Worm (Caenorhabditis elegans) whole organism, L3 larva: ENCODE data around the gene C36B7.5.
A peak's percentile ranks its signal among the peaks of the same experiment; 100 is the strongest.

Experiments
- ZK546.5 ChIP-seq: sonication (generic microtip); optimal IDR thresholded peaks from 2 replicates; lab custom pipeline; 2017; ENCODE audit warnings: missing biosample characterization, missing genetic modification characterization
- ama-1 ChIP-seq: fragments of 150-350 bp; optimal IDR thresholded peaks from 2 replicates; lab custom pipeline; 2018
- ceh-28 ChIP-seq: fragments of 150-350 bp; optimal IDR thresholded peaks from 2 replicates; lab custom pipeline; 2014; ENCODE audit warnings: missing biosample characterization, missing genetic modification reagents, missing genetic modification characterization
- ceh-82 ChIP-seq: fragments of 150-350 bp; optimal IDR thresholded peaks from 2 replicates; lab custom pipeline; 2014; ENCODE audit warnings: missing biosample characterization, missing genetic modification characterization
- ceh-9 ChIP-seq: sonication (generic microtip); optimal IDR thresholded peaks from 2 replicates; lab custom pipeline; 2018; ENCODE audit warnings: missing biosample characterization, missing genetic modification characterization
- egl-27 ChIP-seq: sonication (generic microtip); optimal IDR thresholded peaks from 4 replicates; lab custom pipeline; 2017; ENCODE audit warnings: missing biosample characterization, missing genetic modification reagents, missing genetic modification characterization
- egl-5 ChIP-seq: fragments of 150-350 bp; optimal IDR thresholded peaks from 2 replicates; lab custom pipeline; 2017; ENCODE audit warnings: missing biosample characterization, missing genetic modification reagents, missing genetic modification characterization, inconsistent platforms
- elt-1 ChIP-seq: fragments of 150-350 bp; optimal IDR thresholded peaks from 2 replicates; lab custom pipeline; 2014; ENCODE audit warnings: missing biosample characterization, missing genetic modification characterization
- elt-2 ChIP-seq: sonication (generic microtip); optimal IDR thresholded peaks from 2 replicates; lab custom pipeline; 2016; ENCODE audit warnings: missing genetic modification reagents, mild to moderate bottlenecking, missing genetic modification characterization, missing compliant biosample characterization
- eor-1 ChIP-seq, 2 experiments: fragments of 150-350 bp; optimal IDR thresholded peaks; 2 replicates each; lab custom pipeline; 2014 to 2018; ENCODE audit warnings: missing biosample characterization in 2 of 2, missing genetic modification characterization in 2 of 2
- fkh-10 ChIP-seq: sonication (generic microtip); optimal IDR thresholded peaks from 2 replicates; lab custom pipeline; 2017; ENCODE audit warnings: missing biosample characterization, missing genetic modification reagents, missing genetic modification characterization
- fkh-2 ChIP-seq: fragments of 150-350 bp; optimal IDR thresholded peaks from 2 replicates; lab custom pipeline; 2014; ENCODE audit warnings: missing biosample characterization, missing genetic modification reagents, missing genetic modification characterization
- hmg-11 ChIP-seq: sonication (generic microtip); optimal IDR thresholded peaks from 2 replicates; lab custom pipeline; 2016; ENCODE audit warnings: missing genetic modification characterization, missing compliant biosample characterization
- lin-39 ChIP-seq: fragments of 150-350 bp; optimal IDR thresholded peaks from 2 replicates; lab custom pipeline; 2018; ENCODE audit warnings: missing biosample characterization, missing genetic modification reagents, missing genetic modification characterization
- lsy-12 ChIP-seq: sonication (generic microtip); optimal IDR thresholded peaks from 2 replicates; lab custom pipeline; 2016; ENCODE audit warnings: mild to moderate bottlenecking, missing genetic modification characterization, missing compliant biosample characterization
- mml-1 ChIP-seq: fragments of 150-350 bp; sonication (generic microtip); optimal IDR thresholded peaks from 3 replicates; lab custom pipeline; 2014; ENCODE audit warnings: missing biosample characterization, missing genetic modification characterization
- nfya-1 ChIP-seq: sonication (generic microtip); optimal IDR thresholded peaks from 2 replicates; lab custom pipeline; 2017; ENCODE audit warnings: missing genetic modification characterization, mild to moderate bottlenecking, missing compliant biosample characterization, antibody characterized with exemption, moderate library complexity; ENCODE audit not compliant: insufficient read depth
- nhr-11 ChIP-seq: fragments of 150-350 bp; optimal IDR thresholded peaks from 2 replicates; lab custom pipeline; 2014; ENCODE audit warnings: missing biosample characterization, missing genetic modification characterization
- nhr-12 ChIP-seq: fragments of 150-350 bp; optimal IDR thresholded peaks from 2 replicates; lab custom pipeline; 2014; ENCODE audit warnings: missing biosample characterization, missing genetic modification characterization
- nhr-237 ChIP-seq: fragments of 150-350 bp; optimal IDR thresholded peaks from 2 replicates; lab custom pipeline; 2014; ENCODE audit warnings: missing biosample characterization, missing genetic modification characterization
- nhr-25 ChIP-seq: sonication (generic microtip); optimal IDR thresholded peaks from 2 replicates; lab custom pipeline; 2017; ENCODE audit warnings: missing biosample characterization, missing genetic modification characterization
- nhr-28 ChIP-seq: fragments of 150-350 bp; optimal IDR thresholded peaks from 2 replicates; lab custom pipeline; 2014; ENCODE audit warnings: missing biosample characterization, missing genetic modification characterization
- nhr-76 ChIP-seq: fragments of 150-350 bp; sonication (generic microtip); optimal IDR thresholded peaks from 5 replicates; lab custom pipeline; 2014; ENCODE audit warnings: missing biosample characterization, missing genetic modification characterization
- pqm-1 ChIP-seq: fragments of 150-350 bp; optimal IDR thresholded peaks from 2 replicates; lab custom pipeline; 2017; ENCODE audit warnings: missing biosample characterization, missing genetic modification characterization, inconsistent platforms
- sea-2 ChIP-seq: fragments of 150-350 bp; sonication (generic microtip); optimal IDR thresholded peaks from 4 replicates; lab custom pipeline; 2014; ENCODE audit warnings: missing biosample characterization, missing genetic modification reagents, missing genetic modification characterization
- skn-1 ChIP-seq: fragments of 150-350 bp; optimal IDR thresholded peaks from 2 replicates; lab custom pipeline; 2014; ENCODE audit warnings: missing biosample characterization, missing genetic modification characterization
- snpc-4 ChIP-seq: fragments of 150-350 bp; optimal IDR thresholded peaks from 2 replicates; lab custom pipeline; 2014; ENCODE audit warnings: missing biosample characterization, missing genetic modification characterization
- unc-39 ChIP-seq: sonication (generic microtip); optimal IDR thresholded peaks from 4 replicates; lab custom pipeline; 2017; ENCODE audit warnings: missing biosample characterization, missing genetic modification characterization
- unc-62 ChIP-seq: fragments of 150-350 bp; sonication (generic microtip); optimal IDR thresholded peaks from 4 replicates; lab custom pipeline; 2014; ENCODE audit warnings: missing biosample characterization, missing genetic modification reagents, missing genetic modification characterization
- zag-1 ChIP-seq: fragments of 150-350 bp; optimal IDR thresholded peaks from 2 replicates; lab custom pipeline; 2014; ENCODE audit warnings: missing biosample characterization, missing genetic modification characterization
- ztf-11 ChIP-seq: fragments of 150-350 bp; optimal IDR thresholded peaks from 2 replicates; lab custom pipeline; 2014; ENCODE audit warnings: missing biosample characterization, missing genetic modification characterization
- ztf-4 ChIP-seq: fragments of 150-350 bp; optimal IDR thresholded peaks from 2 replicates; lab custom pipeline; 2014; ENCODE audit warnings: missing biosample characterization, missing genetic modification characterization

The C36B7.5 gene

DNA sequence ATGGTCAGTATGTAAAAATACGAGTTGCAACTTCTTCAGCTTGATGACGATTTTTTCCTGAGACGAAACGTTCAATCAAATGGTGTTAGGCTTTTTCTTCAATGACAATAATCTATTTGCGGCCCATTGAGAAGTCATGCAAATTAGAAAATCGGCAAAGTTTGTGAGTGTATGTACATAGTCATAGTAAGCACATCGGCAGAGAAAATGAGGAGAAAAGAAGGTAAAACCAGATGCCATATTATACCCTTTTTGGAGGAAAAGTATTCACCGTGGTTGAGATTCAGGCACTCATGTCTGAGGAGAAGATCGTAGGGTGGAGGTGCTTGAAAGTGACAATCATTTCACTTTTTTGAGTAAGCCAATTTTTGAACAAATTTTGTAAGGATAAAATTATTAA lies at the start of gene C36B7.5:
C36B7.5 (minus strand) TSS at position 101 of the 400 bp plus-strand sequence.
- no peak for TF ChIP-seq ceh-82
- no peak for TF ChIP-seq nhr-11 (tag; lab: Kevin White, UChicago)
- no peak for TF ChIP-seq ceh-28 (tag; lab: Kevin White, UChicago)
- no peak for TF ChIP-seq nfya-1 (tag; lab: Kevin White, UChicago)
- no peak for TF ChIP-seq elt-1 (tag; lab: Kevin White, UChicago)
- TF ChIP-seq egl-5, result no peak
- TF ChIP-seq unc-39 (tag; lab: Kevin White, UChicago), result no peak
- TF ChIP-seq zag-1, result no peak
- no peak for TF ChIP-seq nhr-12 (tag; lab: Kevin White, UChicago)
- TF ChIP-seq nhr-76 (tag; lab: Kevin White, UChicago), result no peak
- TF ChIP-seq skn-1 (tag; lab: Kevin White, UChicago), result no peak
- TF ChIP-seq lin-39 (tag; lab: Kevin White, UChicago), result no peak
- TF ChIP-seq ztf-4, result no peak
- no peak for TF ChIP-seq mml-1 (tag; lab: Kevin White, UChicago)

DNA sequence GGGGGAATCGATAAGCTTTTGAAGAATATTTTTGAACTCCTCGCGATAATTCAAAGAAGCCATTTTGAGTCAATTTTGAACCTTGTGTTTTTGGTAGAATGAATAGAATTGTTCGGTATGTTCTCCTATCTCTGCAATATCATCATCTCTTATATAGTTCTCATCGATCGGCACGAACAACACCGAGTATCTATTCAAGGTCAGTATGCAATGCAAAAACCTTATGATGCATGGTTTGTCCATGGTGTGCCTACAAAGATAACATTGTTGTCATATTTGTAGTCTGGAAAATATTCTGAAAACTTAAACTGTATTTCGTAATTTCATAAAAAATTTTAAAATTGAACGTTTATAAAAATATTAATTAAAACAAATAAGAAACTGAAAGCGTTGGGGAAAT lies 47.3 kb upstream of the C36B7.5 start, which contains the start of gene alh-10:
alh-10 (minus strand) TSS at position 127 of the 400 bp plus-strand sequence.
- TF ChIP-seq pqm-1 (tag; lab: Kevin White, UChicago), result peak; percentile 22
- no peak for TF ChIP-seq fkh-2 (tag; lab: Kevin White, UChicago)
- peak; percentile 62 for TF ChIP-seq nhr-25 (tag; lab: Kevin White, UChicago)
- TF ChIP-seq, all 47 proteins: peak for 2

DNA sequence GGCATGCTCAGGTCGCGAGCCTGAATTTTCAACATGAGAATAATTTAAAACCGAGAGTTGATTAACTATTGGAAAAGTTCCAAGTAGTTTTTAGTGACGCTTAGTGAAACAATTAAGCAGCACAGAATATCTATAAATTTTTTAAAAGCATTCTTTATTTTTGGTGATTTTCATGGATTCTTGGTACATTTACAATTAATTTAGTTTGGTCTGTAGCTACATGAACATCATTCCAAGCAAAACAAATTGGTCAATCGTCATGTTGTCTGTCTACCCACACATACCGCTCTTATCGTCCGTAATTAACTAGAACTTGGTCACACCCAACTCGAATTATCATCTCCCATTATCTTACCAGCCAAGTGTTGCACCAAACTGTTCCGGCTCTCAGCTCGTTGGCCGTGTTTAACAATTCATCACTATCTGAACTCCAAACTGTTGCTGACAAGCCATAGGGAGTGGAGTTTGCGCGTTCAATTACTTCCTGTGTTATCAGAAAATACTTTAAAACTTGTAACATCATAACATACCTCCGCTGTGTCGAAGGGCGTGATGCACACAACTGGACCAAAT lies 44.5 kb upstream of the C36B7.5 start:
- TF ChIP-seq fkh-10 (GFP tag; lab: Kevin White, UChicago) (no peak), ama-1 (no peak), elt-2 (peak; percentile 16)

DNA sequence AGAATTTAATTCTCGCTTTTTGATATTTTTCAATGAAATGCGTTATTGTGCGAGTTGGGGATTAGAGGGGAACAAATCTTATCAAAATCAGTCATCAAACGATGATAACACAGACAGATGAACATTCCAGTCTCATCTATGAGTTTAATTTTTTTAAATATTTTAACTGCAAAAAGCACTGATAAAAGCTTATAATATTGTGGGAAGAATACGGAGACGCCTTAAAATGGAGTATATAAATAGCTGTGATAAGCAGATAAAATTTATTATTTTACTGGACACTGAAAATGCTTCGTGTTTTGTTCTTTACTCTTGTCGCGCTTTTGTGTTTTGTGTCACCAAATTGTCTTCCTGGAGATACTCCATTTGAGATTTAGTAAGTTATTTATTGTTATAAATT lies 43.4 kb upstream of the C36B7.5 start, which contains the start of gene clec-86:
clec-86 (plus strand) TSS at position 262 of the 400 bp plus-strand sequence.
- no peak for TF ChIP-seq egl-27 (tag; lab: Kevin White, UChicago)
- TF ChIP-seq ceh-82, result no peak
- no peak for TF ChIP-seq fkh-10 (GFP tag; lab: Kevin White, UChicago)
- no peak for TF ChIP-seq nhr-237 (tag; lab: Kevin White, UChicago)
- no peak for TF ChIP-seq nhr-28 (tag; lab: Kevin White, UChicago)
- no peak for TF ChIP-seq ceh-28 (tag; lab: Kevin White, UChicago)
- TF ChIP-seq nhr-12 (tag; lab: Kevin White, UChicago), result no peak
- TF ChIP-seq eor-1 (tag; optimal IDR thresholded peaks at IDR 0.05; lab: Kevin White, UChicago), result no peak
- peak; percentile 89 for TF ChIP-seq pqm-1 (tag; lab: Kevin White, UChicago)
- no peak for TF ChIP-seq ztf-4
- TF ChIP-seq elt-2, result peak; percentile 72
- no peak for TF ChIP-seq ceh-9 (tag; lab: Kevin White, UChicago)

DNA sequence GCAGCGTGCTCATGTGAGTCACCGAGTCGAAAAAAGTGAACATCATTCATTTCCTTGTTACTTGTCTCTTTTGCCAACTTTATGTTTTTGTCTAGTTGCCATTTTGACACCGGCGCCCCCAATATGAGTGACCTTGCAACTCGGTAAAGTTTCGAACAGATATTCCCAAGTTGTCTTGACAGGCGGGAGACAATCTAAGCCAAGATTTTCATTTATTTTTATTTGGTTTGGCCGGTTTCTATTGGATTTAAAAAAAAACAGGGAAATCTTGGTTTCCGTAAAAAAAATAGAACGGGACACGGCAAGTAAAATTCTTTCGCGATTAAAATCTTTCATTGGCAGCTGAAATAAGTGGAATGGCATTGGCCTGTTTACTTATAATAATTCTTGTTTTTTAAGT lies 35.0 kb upstream of the C36B7.5 start:
- TF ChIP-seq unc-62 (no peak), nhr-237 (tag; lab: Kevin White, UChicago) (no peak), fkh-10 (GFP tag; lab: Kevin White, UChicago) (no peak), snpc-4 (tag; lab: Kevin White, UChicago) (no peak), elt-1 (tag; lab: Kevin White, UChicago) (no peak), hmg-11 (tag; lab: Kevin White, UChicago) (no peak), egl-27 (tag; lab: Kevin White, UChicago) (no peak), nhr-76 (tag; lab: Kevin White, UChicago) (no peak), nhr-28 (tag; lab: Kevin White, UChicago) (no peak), sea-2 (GFP tag; lab: Kevin White, UChicago) (no peak), ztf-11 (tag; lab: Kevin White, UChicago) (no peak), egl-5 (no peak), nhr-25 (tag; lab: Kevin White, UChicago) (no peak), lsy-12 (tag; lab: Kevin White, UChicago) (no peak), ZK546.5 (tag; lab: Kevin White, UChicago) (no peak)
